Fruit fly (Drosophila melanogaster) whole organism, embryonic: ENCODE results near the gene Nup93-1.
A peak's percentile ranks its signal among the peaks of the same experiment; 100 is the strongest.

ENCODE experiments used
- Adf1 ChIP-seq: fragments of 200-800 bp; sonication (Bioruptor generic); IDR thresholded peaks from 2 replicates; pipeline ENCODE4 v1.3.6; 2022; ENCODE audit warnings: missing biosample characterization, missing genetic modification characterization
- Bgb ChIP-seq: fragments of 200-800 bp; sonication (Bioruptor generic); IDR thresholded peaks from 2 replicates; pipeline ENCODE4 v1.3.6; 2022; ENCODE audit warnings: missing biosample characterization, missing genetic modification characterization; ENCODE audit not compliant: partially characterized antibody
- Blimp-1 ChIP-seq: fragments of 200-800 bp; sonication (Bioruptor generic); optimal IDR thresholded peaks from 3 replicates; lab custom pipeline; 2018; ENCODE audit warnings: missing biosample characterization, missing genetic modification characterization, mild to moderate bottlenecking, moderate library complexity, missing genetic modification reagents
- CG10321 ChIP-seq: fragments of 200-800 bp; sonication (Bioruptor generic); IDR thresholded peaks from 2 replicates; pipeline ENCODE4 v1.3.6; 2022; ENCODE audit warnings: missing biosample characterization, missing genetic modification characterization
- CG10462 ChIP-seq: fragments of 200-800 bp; sonication (Bioruptor generic); optimal IDR thresholded peaks from 2 replicates; lab custom pipeline; 2016; ENCODE audit warnings: missing biosample characterization, missing genetic modification characterization
- CG11695 ChIP-seq: fragments of 200-800 bp; sonication (Bioruptor generic); IDR thresholded peaks from 3 replicates; pipeline ENCODE4 v1.3.6; 2022; ENCODE audit warnings: missing biosample characterization, missing genetic modification characterization
- CG12236 ChIP-seq: fragments of 200-800 bp; sonication (Bioruptor generic); optimal IDR thresholded peaks from 2 replicates; lab custom pipeline; 2016; ENCODE audit warnings: missing biosample characterization, missing genetic modification characterization
- CG14860 ChIP-seq: fragments of 200-800 bp; sonication (Bioruptor generic); IDR thresholded peaks from 3 replicates; pipeline ENCODE4 v1.3.6; 2022; ENCODE audit warnings: missing biosample characterization, missing genetic modification characterization; ENCODE audit not compliant: partially characterized antibody
- CG15011 ChIP-seq: fragments of 200-800 bp; sonication (Bioruptor generic); optimal IDR thresholded peaks from 3 replicates; lab custom pipeline; 2018; ENCODE audit warnings: missing biosample characterization, mild to moderate bottlenecking, missing genetic modification characterization
- CG15269 ChIP-seq: fragments of 200-800 bp; sonication (Bioruptor generic); optimal IDR thresholded peaks from 2 replicates; lab custom pipeline; 2018; ENCODE audit warnings: missing biosample characterization, mild to moderate bottlenecking, missing genetic modification characterization, moderate library complexity
- CG15514 ChIP-seq: fragments of 200-800 bp; sonication (Bioruptor generic); optimal IDR thresholded peaks from 3 replicates; lab custom pipeline; 2017; ENCODE audit warnings: missing biosample characterization, missing genetic modification characterization, mild to moderate bottlenecking, moderate library complexity, missing genetic modification reagents
- CG17385 ChIP-seq: fragments of 200-800 bp; sonication (Bioruptor generic); optimal IDR thresholded peaks from 3 replicates; lab custom pipeline; 2018; ENCODE audit warnings: missing biosample characterization, mild to moderate bottlenecking, missing genetic modification characterization
- CG17612 ChIP-seq: fragments of 200-800 bp; sonication (Bioruptor generic); IDR thresholded peaks from 2 replicates; pipeline ENCODE4 v1.3.6; 2022; ENCODE audit warnings: missing biosample characterization, missing genetic modification characterization
- CG18476 ChIP-seq: fragments of 200-800 bp; sonication (Bioruptor generic); optimal IDR thresholded peaks from 2 replicates; lab custom pipeline; 2016; ENCODE audit warnings: missing biosample characterization, mild to moderate bottlenecking, missing genetic modification characterization
- CG18764 ChIP-seq: fragments of 200-800 bp; sonication (Bioruptor generic); optimal IDR thresholded peaks from 3 replicates; lab custom pipeline; 2016; ENCODE audit warnings: missing biosample characterization, missing genetic modification characterization
- CG2875 ChIP-seq: fragments of 200-800 bp; sonication (Bioruptor generic); optimal IDR thresholded peaks from 2 replicates; lab custom pipeline; 2017; ENCODE audit warnings: missing biosample characterization, mild to moderate bottlenecking, missing genetic modification characterization, missing genetic modification reagents
- CG30431 ChIP-seq: fragments of 200-800 bp; sonication (Bioruptor generic); optimal IDR thresholded peaks from 2 replicates; lab custom pipeline; 2017; ENCODE audit warnings: missing biosample characterization, missing genetic modification characterization
- CG31224 ChIP-seq: fragments of 200-800 bp; sonication (Bioruptor generic); IDR thresholded peaks from 2 replicates; pipeline ENCODE4 v1.3.6; 2022; ENCODE audit warnings: missing biosample characterization, missing genetic modification characterization
- CG3281 ChIP-seq: fragments of 200-800 bp; sonication (Bioruptor generic); optimal IDR thresholded peaks from 3 replicates; lab custom pipeline; 2017; ENCODE audit warnings: missing biosample characterization, mild to moderate bottlenecking, missing genetic modification characterization
- CG3995 ChIP-seq: fragments of 200-800 bp; sonication (Bioruptor generic); optimal IDR thresholded peaks from 3 replicates; lab custom pipeline; 2016; ENCODE audit warnings: missing biosample characterization, missing genetic modification characterization
- CG4424 ChIP-seq: fragments of 200-800 bp; sonication (Bioruptor generic); optimal IDR thresholded peaks from 3 replicates; lab custom pipeline; 2016; ENCODE audit warnings: missing biosample characterization, missing genetic modification characterization
- CG6654 ChIP-seq: fragments of 200-800 bp; sonication (Bioruptor generic); optimal IDR thresholded peaks from 2 replicates; lab custom pipeline; 2017; ENCODE audit warnings: missing biosample characterization, mild to moderate bottlenecking, missing genetic modification characterization
- CG7745 ChIP-seq: fragments of 200-800 bp; sonication (Bioruptor generic); optimal IDR thresholded peaks from 2 replicates; lab custom pipeline; 2018; ENCODE audit warnings: missing biosample characterization, mild to moderate bottlenecking, missing genetic modification characterization, moderate library complexity
- CG8290 ChIP-seq, 3 experiments: fragments of 200-800 bp; sonication (Bioruptor generic); optimal IDR thresholded peaks; 2 replicates each; lab custom pipeline; 2016 to 2019; ENCODE audit warnings: missing biosample characterization in 3 of 3, missing genetic modification characterization in 3 of 3, mild to moderate bottlenecking in 2 of 3, moderate library complexity in 1 of 3
- CG8359 ChIP-seq: fragments of 200-800 bp; sonication (Bioruptor generic); optimal IDR thresholded peaks from 2 replicates; lab custom pipeline; 2017; ENCODE audit warnings: missing biosample characterization, mild to moderate bottlenecking, missing genetic modification characterization, borderline replicate concordance
- CG8388 ChIP-seq: fragments of 200-800 bp; sonication (Bioruptor generic); optimal IDR thresholded peaks from 2 replicates; lab custom pipeline; 2019; ENCODE audit warnings: missing biosample characterization, mild to moderate bottlenecking, missing genetic modification characterization, moderate library complexity
- CTCF ChIP-seq: fragments of 200-800 bp; sonication (Bioruptor generic); optimal IDR thresholded peaks from 2 replicates; lab custom pipeline; 2017; ENCODE audit warnings: missing biosample characterization, mild to moderate bottlenecking, missing genetic modification characterization, moderate library complexity
- Camta ChIP-seq: fragments of 200-800 bp; sonication (Bioruptor generic); optimal IDR thresholded peaks from 2 replicates; lab custom pipeline; 2016; ENCODE audit warnings: missing biosample characterization, missing genetic modification characterization
- Dbx ChIP-seq: fragments of 200-800 bp; sonication (Bioruptor generic); IDR thresholded peaks from 3 replicates; pipeline ENCODE4 v1.3.6; 2022; ENCODE audit warnings: missing biosample characterization, missing genetic modification characterization
- Dip2 ChIP-seq: fragments of 200-800 bp; sonication (Bioruptor generic); IDR thresholded peaks from 2 replicates; pipeline ENCODE4 v1.3.6; 2022; ENCODE audit warnings: missing biosample characterization, missing genetic modification characterization
- Fer1 ChIP-seq: fragments of 200-800 bp; sonication (Bioruptor generic); optimal IDR thresholded peaks from 2 replicates; lab custom pipeline; 2017; ENCODE audit warnings: missing biosample characterization, mild to moderate bottlenecking, missing genetic modification characterization
- Jarid2 ChIP-seq: fragments of 200-800 bp; sonication (Bioruptor generic); optimal IDR thresholded peaks from 3 replicates; lab custom pipeline; 2017; ENCODE audit warnings: mild to moderate bottlenecking, missing biosample characterization, missing genetic modification reagents, missing genetic modification characterization
- Meics ChIP-seq: fragments of 200-800 bp; sonication (Bioruptor generic); optimal IDR thresholded peaks from 2 replicates; lab custom pipeline; 2017; ENCODE audit warnings: missing biosample characterization, mild to moderate bottlenecking, missing genetic modification characterization
- Vsx1 ChIP-seq: fragments of 200-800 bp; sonication (Bioruptor generic); optimal IDR thresholded peaks from 2 replicates; lab custom pipeline; 2017; ENCODE audit warnings: missing biosample characterization, mild to moderate bottlenecking, missing genetic modification characterization, missing genetic modification reagents
- amos ChIP-seq: fragments of 200-800 bp; sonication (Bioruptor generic); IDR thresholded peaks from 2 replicates; pipeline ENCODE4 v1.3.6; 2022; ENCODE audit warnings: missing biosample characterization, missing genetic modification characterization; ENCODE audit not compliant: partially characterized antibody
- aop ChIP-seq: fragments of 200-800 bp; sonication (Bioruptor generic); IDR thresholded peaks from 2 replicates; pipeline ENCODE4 v1.3.6; 2022; ENCODE audit warnings: missing biosample characterization, missing genetic modification characterization
- crc ChIP-seq: fragments of 200-800 bp; sonication (Bioruptor generic); optimal IDR thresholded peaks from 2 replicates; lab custom pipeline; 2016; ENCODE audit warnings: missing biosample characterization, missing genetic modification characterization
- croc ChIP-seq: fragments of 200-800 bp; sonication (Bioruptor generic); conservative IDR thresholded peaks from 3 replicates; pipeline ENCODE4 v1.3.6; 2022; ENCODE audit warnings: missing biosample characterization, missing genetic modification characterization
- disco-r ChIP-seq: fragments of 200-800 bp; sonication (Bioruptor generic); optimal IDR thresholded peaks from 2 replicates; lab custom pipeline; 2016; ENCODE audit warnings: missing biosample characterization, missing genetic modification characterization
- dysf ChIP-seq: fragments of 200-800 bp; sonication (Bioruptor generic); IDR thresholded peaks from 3 replicates; pipeline ENCODE4 v1.3.6; 2022; ENCODE audit warnings: missing biosample characterization, missing genetic modification characterization
- fd64A ChIP-seq: fragments of 200-800 bp; sonication (Bioruptor generic); optimal IDR thresholded peaks from 3 replicates; lab custom pipeline; 2018; ENCODE audit warnings: missing biosample characterization, mild to moderate bottlenecking, missing genetic modification characterization
- kah ChIP-seq: fragments of 200-800 bp; sonication (Bioruptor generic); optimal IDR thresholded peaks from 2 replicates; lab custom pipeline; 2018; ENCODE audit warnings: missing biosample characterization, mild to moderate bottlenecking, missing genetic modification characterization
- ken ChIP-seq: fragments of 200-800 bp; sonication (Bioruptor generic); IDR thresholded peaks from 3 replicates; pipeline ENCODE4 v1.3.6; 2022; ENCODE audit warnings: missing biosample characterization, missing genetic modification characterization
- pfk ChIP-seq: fragments of 200-800 bp; sonication (Bioruptor generic); optimal IDR thresholded peaks from 2 replicates; lab custom pipeline; 2018; ENCODE audit warnings: missing biosample characterization, mild to moderate bottlenecking, missing genetic modification characterization, moderate library complexity
- ranshi ChIP-seq: fragments of 200-800 bp; sonication (Bioruptor generic); IDR thresholded peaks from 2 replicates; pipeline ENCODE4 v1.3.6; 2022; ENCODE audit warnings: missing biosample characterization, missing genetic modification characterization
- sisA ChIP-seq: fragments of 200-800 bp; sonication (Bioruptor generic); IDR thresholded peaks from 2 replicates; pipeline ENCODE4 v1.3.6; 2022; ENCODE audit warnings: missing biosample characterization, missing genetic modification characterization
- tap ChIP-seq: fragments of 200-800 bp; optimal IDR thresholded peaks from 3 replicates; lab custom pipeline; 2019; ENCODE audit warnings: missing biosample characterization, mild to moderate bottlenecking, missing genetic modification characterization, moderate library complexity
- twi ChIP-seq: fragments of 200-800 bp; optimal IDR thresholded peaks from 2 replicates; lab custom pipeline; 2019; ENCODE audit warnings: missing biosample characterization, mild to moderate bottlenecking, missing genetic modification characterization, moderate library complexity
- yki ChIP-seq: fragments of >200 bp; optimal IDR thresholded peaks from 3 replicates; lab custom pipeline; 2018
- zfh2 ChIP-seq: fragments of 200-800 bp; sonication (Bioruptor generic); optimal IDR thresholded peaks from 2 replicates; lab custom pipeline; 2016; ENCODE audit warnings: missing biosample characterization, missing genetic modification characterization

Nup93-1 gene

dm6 chrX:13781739-13782502 lies 40.7 kb upstream of the Nup93-1 start, which contains the start of the genes CtsB and amrt (continued):
- TF ChIP-seq CG31224 (GFP tag; lab: Robert Waterston, UW) (no peak), Meics (GFP tag; lab: Kevin White, UChicago) (peak; percentile 30), CG30431 (GFP tag; lab: Kevin White, UChicago) (no peak), CG10462 (GFP tag; lab: Kevin White, UChicago) (no peak), CG3995 (GFP tag; lab: Kevin White, UChicago) (peak; percentile 43), crc (no peak), yki (lab: Kevin White, UChicago) (no peak), CG17612 (GFP tag; lab: Robert Waterston, UW) (no peak), CG6654 (no peak), croc (GFP tag; lab: Robert Waterston, UW) (no peak), Vsx1 (GFP tag; lab: Kevin White, UChicago) (no peak), CG3281 (GFP tag; lab: Kevin White, UChicago) (no peak), amos (GFP tag; lab: Robert Waterston, UW) (peak; percentile 76), CG4424 (peak; percentile 53), CG17385 (peak; percentile 21), Jarid2 (GFP tag; lab: Kevin White, UChicago) (peak; percentile 37), CG2875 (GFP tag; lab: Kevin White, UChicago) (no peak), CG15269 (tag; lab: Kevin White, UChicago) (no peak), Bgb (GFP tag; lab: Robert Waterston, UW) (peak; percentile 78), dysf (GFP tag; lab: Robert Waterston, UW) (peak; percentile 62; the same call in 2 of the 3 replicates), tap (tag; lab: Kevin White, UChicago) (no peak), CG11695 (GFP tag; lab: Robert Waterston, UW) (no peak), Dip2 (no peak), fd64A (GFP tag; lab: Kevin White, UChicago) (no peak), Adf1 (GFP tag; lab: Robert Waterston, UW) (no peak), kah (GFP tag; lab: Kevin White, UChicago) (no peak), sisA (0 out of 2 replicates have a peak, but pooled peaks have one; percentile 5), CG7745 (tag; lab: Kevin White, UChicago) (no peak), CTCF (GFP tag; lab: Kevin White, UChicago) (no peak), CG8290 (GFP tag; optimal IDR thresholded peaks at IDR 0.05; lab: Kevin White, UChicago) (peak; percentile 57), CG8290 (tag; optimal IDR thresholded peaks at IDR 0.05; lab: Kevin White, UChicago) (peak in 1 of 2 experiments; percentile 19), CG12236 (GFP tag; lab: Kevin White, UChicago) (no peak), disco-r (GFP tag; lab: Kevin White, UChicago) (no peak), CG8359 (GFP tag; lab: Kevin White, UChicago) (no peak), ken (GFP tag; lab: Robert Waterston, UW) (no peak), aop (GFP tag; lab: Robert Waterston, UW) (no peak), CG15514 (peak; percentile 79), Fer1 (GFP tag; lab: Kevin White, UChicago) (peak; percentile 60), pfk (GFP tag; lab: Kevin White, UChicago) (no peak), zfh2 (peak; percentile 60), Blimp-1 (GFP tag; lab: Kevin White, UChicago) (no peak), Dbx (0 out of 3 replicates have a peak, but pooled peaks have one; percentile 48), CG8388 (GFP tag; lab: Kevin White, UChicago) (peak; percentile 12), Camta (GFP tag; lab: Kevin White, UChicago) (peak; percentile 51), ranshi (GFP tag; lab: Robert Waterston, UW) (no peak), CG18764 (GFP tag; lab: Kevin White, UChicago) (no peak), CG10321 (GFP tag; lab: Robert Waterston, UW) (no peak), CG18476 (GFP tag; lab: Kevin White, UChicago) (no peak), twi (peak; percentile 34), CG15011 (GFP tag; lab: Kevin White, UChicago) (no peak), CG14860 (GFP tag; lab: Robert Waterston, UW) (peak; percentile 75)
